Fruit fly (Drosophila melanogaster): ENCODE measurements around the gene Or67c.

Or67c gene

dm6 chr3L:10206226-10206968 lies 38.1 kb downstream of the Or67c start (continued):
- TF ChIP-seq gem (tag; optimal IDR thresholded peaks at IDR 0.05) (peak; percentile 75), stc (GFP tag; IDR thresholded peaks at IDR 0.05) (peak; percentile 25; the same call in 1 of the 2 replicates), CG4820 (GFP tag; optimal IDR thresholded peaks at IDR 0.05) (peak; percentile 43), CG33213 (GFP tag; optimal IDR thresholded peaks at IDR 0.05) (peak; percentile 3), CG3281 (GFP tag; optimal IDR thresholded peaks at IDR 0.05) (peak; percentile 42), CG17328 (GFP tag; IDR thresholded peaks at IDR 0.05) (peak; percentile 41; the same call in 1 of the 2 replicates), CG11695 (GFP tag; IDR thresholded peaks at IDR 0.05) (peak; percentile 43; the same call in 1 of the 3 replicates), Ada2b (GFP tag; IDR thresholded peaks at IDR 0.05) (peak; percentile 19; the same call in 1 of the 2 replicates), klu (GFP tag; IDR thresholded peaks at IDR 0.05) (no peak), zen (tag; optimal IDR thresholded peaks at IDR 0.05) (peak; percentile 11), CG15601 (tag; optimal IDR thresholded peaks at IDR 0.05) (peak; percentile 55), pb (GFP tag; optimal IDR thresholded peaks at IDR 0.05) (no peak), Camta (GFP tag; optimal IDR thresholded peaks at IDR 0.05) (peak; percentile 8), ind (GFP tag; optimal IDR thresholded peaks at IDR 0.05) (peak; percentile 63), sim (GFP tag; IDR thresholded peaks at IDR 0.05) (no peak), CG12071 (GFP tag; optimal IDR thresholded peaks at IDR 0.05) (no peak), Xrp1 (GFP tag; IDR thresholded peaks at IDR 0.05) (peak; percentile 69), zfh1 (GFP tag; IDR thresholded peaks at IDR 0.05) (0 out of 3 replicates have a peak, but pooled peaks have one; percentile 9), tll (GFP tag; optimal IDR thresholded peaks at IDR 0.05) (no peak), grau (tag; optimal IDR thresholded peaks at IDR 0.05) (peak; percentile 51), CG6813 (GFP tag; optimal IDR thresholded peaks at IDR 0.05) (peak; percentile 2), CG4707 (GFP tag; optimal IDR thresholded peaks at IDR 0.05) (peak; percentile 3), Hmx (GFP tag; optimal IDR thresholded peaks at IDR 0.05) (peak; percentile 32), pan (optimal IDR thresholded peaks at IDR 0.05) (no peak), pan (GFP tag; optimal IDR thresholded peaks at IDR 0.05 in 1 of 2, IDR thresholded peaks at IDR 0.05 in 1 of 2) (peak in 1 of 2 experiments; percentile 44), Xbp1 (GFP tag; optimal IDR thresholded peaks at IDR 0.05) (peak; percentile 15), CG7839 (tag; optimal IDR thresholded peaks at IDR 0.05) (peak; percentile 64), Poxn (GFP tag; IDR thresholded peaks at IDR 0.05) (no peak), fd96Cb (tag; optimal IDR thresholded peaks at IDR 0.05) (peak; percentile 72), sisA (GFP tag; IDR thresholded peaks at IDR 0.05) (peak; percentile 75), chif (GFP tag; optimal IDR thresholded peaks at IDR 0.05) (peak in 1 of 2 experiments; percentile 14), CG10267 (tag; optimal IDR thresholded peaks at IDR 0.05) (peak; percentile 62), CG2875 (GFP tag; optimal IDR thresholded peaks at IDR 0.05) (peak; percentile 57), Stat92E (GFP tag; optimal IDR thresholded peaks at IDR 0.05) (no peak), CoRest (tag; optimal IDR thresholded peaks at IDR 0.05) (peak; percentile 36), unpg (GFP tag; optimal IDR thresholded peaks at IDR 0.05) (peak; percentile 64), D19A (tag; optimal IDR thresholded peaks at IDR 0.05) (peak; percentile 76), CHES-1-like (GFP tag; optimal IDR thresholded peaks at IDR 0.05) (no peak), eve (GFP tag; optimal IDR thresholded peaks at IDR 0.05) (peak in 1 of 2 experiments; percentile 85), Dip3 (GFP tag; optimal IDR thresholded peaks at IDR 0.05) (peak; percentile 7), tgo (GFP tag; IDR thresholded peaks at IDR 0.05) (peak; percentile 28; the same call in 2 of the 3 replicates), CkIIα-i1 (GFP tag; IDR thresholded peaks at IDR 0.05) (no peak), kni (GFP tag; optimal IDR thresholded peaks at IDR 0.05) (peak; percentile 59), tin (GFP tag; optimal IDR thresholded peaks at IDR 0.05) (peak; percentile 54), wor (GFP tag; IDR thresholded peaks at IDR 0.05) (peak; percentile 41; the same call in 1 of the 2 replicates), Ptx1 (GFP tag; IDR thresholded peaks at IDR 0.05) (peak; percentile 64), lola (GFP tag; optimal IDR thresholded peaks at IDR 0.05) (peak in 1 of 3 experiments; percentile 19), CG32772 (GFP tag; IDR thresholded peaks at IDR 0.05) (peak; percentile 34; the same call in 1 of the 2 replicates)
